Worm (Caenorhabditis elegans) whole organism, L3 larva: ENCODE data around the gene srd-7.

Source experiments
- ceh-82 ChIP-seq: fragments of 150-350 bp; optimal IDR thresholded peaks from 2 replicates; lab custom pipeline; 2014; ENCODE audit warnings: missing biosample characterization, missing genetic modification characterization
- fos-1 ChIP-seq: fragments of 150-350 bp; optimal IDR thresholded peaks from 2 replicates; lab custom pipeline; 2014; ENCODE audit warnings: missing biosample characterization, missing genetic modification characterization
- mml-1 ChIP-seq: fragments of 150-350 bp; sonication (generic microtip); optimal IDR thresholded peaks from 3 replicates; lab custom pipeline; 2014; ENCODE audit warnings: missing biosample characterization, missing genetic modification characterization
- nhr-237 ChIP-seq: fragments of 150-350 bp; optimal IDR thresholded peaks from 2 replicates; lab custom pipeline; 2014; ENCODE audit warnings: missing biosample characterization, missing genetic modification characterization
- snpc-4 ChIP-seq: fragments of 150-350 bp; optimal IDR thresholded peaks from 2 replicates; lab custom pipeline; 2014; ENCODE audit warnings: missing biosample characterization, missing genetic modification characterization

- TF ChIP-seq snpc-4 (tag; lab: Kevin White, UChicago) (no peak), mml-1 (tag; lab: Kevin White, UChicago) (no peak), nhr-237 (tag; lab: Kevin White, UChicago) (no peak), fos-1 (tag; lab: Kevin White, UChicago) (no peak), ceh-82 (no peak)
These were observed 24.2 kb upstream of the srd-7 start for ce11 chrIV:10810820-10811219.
